Worm (Caenorhabditis elegans) whole organism, L4 larva: ENCODE data around the gene T28A11.20.
A peak's percentile ranks its signal among the peaks of the same experiment; 100 is the strongest.

Experiments used
- F26F4.8 ChIP-seq: fragments of 200-800 bp; sonication (Bioruptor generic); conservative IDR thresholded peaks from 2 replicates; pipeline ENCODE4 v1.3.6; 2022; ENCODE audit warnings: missing genetic modification characterization, missing compliant biosample characterization
- F37D6.2 ChIP-seq: sonication (generic microtip); optimal IDR thresholded peaks from 2 replicates; lab custom pipeline; 2016; ENCODE audit warnings: mild to moderate bottlenecking, missing genetic modification characterization, missing compliant biosample characterization
- Y105C5A.15 ChIP-seq: fragments of 200-800 bp; sonication (Bioruptor generic); IDR thresholded peaks from 2 replicates; pipeline ENCODE4 v1.3.6; 2022; ENCODE audit warnings: missing genetic modification characterization, missing compliant biosample characterization
- Y5F2A.4 ChIP-seq: fragments of 200-800 bp; sonication (Bioruptor generic); optimal IDR thresholded peaks from 2 replicates; lab custom pipeline; 2018; ENCODE audit warnings: mild to moderate bottlenecking, missing genetic modification characterization, missing compliant biosample characterization
- Y75B8A.6 ChIP-seq: fragments of 200-800 bp; sonication (Bioruptor generic); IDR thresholded peaks from 2 replicates; pipeline ENCODE4 v1.3.6; 2022; ENCODE audit warnings: missing genetic modification reagents, missing genetic modification characterization, missing compliant biosample characterization
- ZK337.2 ChIP-seq: fragments of 200-800 bp; sonication (Bioruptor generic); IDR thresholded peaks from 2 replicates; pipeline ENCODE4 v1.3.6; 2022; ENCODE audit warnings: missing genetic modification reagents, missing genetic modification characterization, missing compliant biosample characterization
- ZK546.5 ChIP-seq, 2 experiments: sonication (generic microtip); optimal IDR thresholded peaks; 2 replicates each; lab custom pipeline; 2017; ENCODE audit warnings: missing biosample characterization in 2 of 2, missing genetic modification characterization in 2 of 2
- aha-1 ChIP-seq: fragments of 150-350 bp; peaks from one replicate; lab custom pipeline; 2014; ENCODE audit warnings: missing biosample characterization, missing genetic modification characterization
- attf-4 ChIP-seq: sonication (generic microtip); optimal IDR thresholded peaks from 3 replicates; lab custom pipeline; 2017; ENCODE audit warnings: missing biosample characterization, missing genetic modification characterization
- ceh-28 ChIP-seq: fragments of 150-350 bp; optimal IDR thresholded peaks from 2 replicates; lab custom pipeline; 2014; ENCODE audit warnings: missing biosample characterization, missing genetic modification reagents, missing genetic modification characterization
- ceh-82 ChIP-seq: sonication (generic microtip); optimal IDR thresholded peaks from 2 replicates; lab custom pipeline; 2017; ENCODE audit warnings: missing biosample characterization, missing genetic modification characterization
- cey-2 ChIP-seq: sonication (generic microtip); optimal IDR thresholded peaks from 3 replicates; lab custom pipeline; 2017; ENCODE audit warnings: missing genetic modification characterization, mild to moderate bottlenecking, missing compliant biosample characterization, antibody characterized with exemption, borderline replicate concordance; ENCODE audit not compliant: insufficient read depth
- daf-16 ChIP-seq, 3 experiments: sonication (generic microtip); optimal IDR thresholded peaks; 2 replicates each; lab custom pipeline; 2016 to 2017; ENCODE audit warnings: missing genetic modification characterization in 3 of 3, missing genetic modification reagents in 3 of 3, mild to moderate bottlenecking in 2 of 3, missing compliant biosample characterization in 2 of 3, missing biosample characterization in 1 of 3, moderate library complexity in 1 of 3
- daf-8 ChIP-seq: fragments of 200-800 bp; sonication (Bioruptor generic); IDR thresholded peaks from 2 replicates; pipeline ENCODE4 v1.3.6; 2022; ENCODE audit warnings: missing genetic modification characterization, missing compliant biosample characterization
- dmd-6 ChIP-seq: fragments of 200-800 bp; sonication (Bioruptor generic); IDR thresholded peaks from 2 replicates; pipeline ENCODE4 v1.3.6; 2022; ENCODE audit warnings: missing genetic modification reagents, missing genetic modification characterization, missing compliant biosample characterization
- dve-1 ChIP-seq: sonication (generic microtip); optimal IDR thresholded peaks from 2 replicates; lab custom pipeline; 2017; ENCODE audit warnings: antibody characterized with exemption, mild to moderate bottlenecking, missing genetic modification characterization, missing compliant biosample characterization; ENCODE audit not compliant: insufficient read depth
- egl-27 ChIP-seq: sonication (generic microtip); optimal IDR thresholded peaks from 3 replicates; lab custom pipeline; 2017; ENCODE audit warnings: missing biosample characterization, missing genetic modification reagents, missing genetic modification characterization
- egl-43 ChIP-seq: fragments of 200-800 bp; sonication (Bioruptor generic); IDR thresholded peaks from 2 replicates; pipeline ENCODE4 v1.3.6; 2022; ENCODE audit warnings: missing genetic modification reagents, missing genetic modification characterization, missing compliant biosample characterization
- hlh-11 ChIP-seq: fragments of 200-800 bp; sonication (Bioruptor generic); optimal IDR thresholded peaks from 2 replicates; lab custom pipeline; 2018; ENCODE audit warnings: mild to moderate bottlenecking, missing genetic modification characterization, missing compliant biosample characterization
- jun-1 ChIP-seq: fragments of 150-350 bp; optimal IDR thresholded peaks from 2 replicates; lab custom pipeline; 2014; ENCODE audit warnings: missing biosample characterization, missing genetic modification reagents, missing genetic modification characterization
- lin-15B ChIP-seq: fragments of 150-350 bp; sonication (generic microtip); optimal IDR thresholded peaks from 3 replicates; lab custom pipeline; 2014; ENCODE audit warnings: missing biosample characterization, missing genetic modification characterization
- lin-39 ChIP-seq: fragments of 150-350 bp; optimal IDR thresholded peaks from 2 replicates; lab custom pipeline; 2014; ENCODE audit warnings: missing biosample characterization, missing genetic modification reagents, missing genetic modification characterization
- madf-5 ChIP-seq, 2 experiments: fragments of 200-800 bp; sonication (Bioruptor generic); IDR thresholded peaks; 2 replicates each; pipeline ENCODE4 v1.3.6; 2022; ENCODE audit warnings: missing compliant biosample characterization in 2 of 2, missing genetic modification characterization in 2 of 2
- madf-9 ChIP-seq: fragments of 200-800 bp; sonication (Bioruptor generic); conservative IDR thresholded peaks from 2 replicates; pipeline ENCODE4 v1.3.6; 2022; ENCODE audit warnings: missing genetic modification reagents, missing genetic modification characterization, missing compliant biosample characterization
- mxl-3 ChIP-seq: fragments of 200-800 bp; sonication (Bioruptor generic); optimal IDR thresholded peaks from 2 replicates; lab custom pipeline; 2018; ENCODE audit warnings: mild to moderate bottlenecking, missing genetic modification characterization, missing compliant biosample characterization
- nhr-102 ChIP-seq: sonication (generic microtip); optimal IDR thresholded peaks from 2 replicates; lab custom pipeline; 2016; ENCODE audit warnings: mild to moderate bottlenecking, missing genetic modification characterization, moderate library complexity, missing compliant biosample characterization
- nhr-237 ChIP-seq: sonication (generic microtip); optimal IDR thresholded peaks from 2 replicates; lab custom pipeline; 2017; ENCODE audit warnings: missing biosample characterization, missing genetic modification characterization
- nhr-28 ChIP-seq: fragments of 150-350 bp; optimal IDR thresholded peaks from 2 replicates; lab custom pipeline; 2014; ENCODE audit warnings: missing biosample characterization, missing genetic modification characterization
- nhr-41 ChIP-seq: fragments of 200-800 bp; sonication (Bioruptor generic); IDR thresholded peaks from 2 replicates; pipeline ENCODE4 v1.3.6; 2022; ENCODE audit warnings: missing genetic modification reagents, missing genetic modification characterization, missing compliant biosample characterization
- nhr-48 ChIP-seq: sonication (generic microtip); optimal IDR thresholded peaks from 2 replicates; lab custom pipeline; 2016; ENCODE audit warnings: mild to moderate bottlenecking, missing genetic modification characterization, missing compliant biosample characterization
- nhr-77 ChIP-seq: fragments of 150-350 bp; optimal IDR thresholded peaks from 2 replicates; lab custom pipeline; 2014; ENCODE audit warnings: missing biosample characterization, missing genetic modification characterization
- pha-4 ChIP-seq, 2 experiments: fragments of 150-350 bp in 1 of 2; fragments of 200-800 bp in 1 of 2; sonication (Bioruptor generic) in 1 of 2; IDR thresholded peaks in 1 of 2; optimal IDR thresholded peaks in 1 of 2; 2 replicates each; pipeline versions ENCODE4 v1.3.6 to Lab custom; 2014 to 2022; ENCODE audit warnings: missing genetic modification characterization in 2 of 2, missing genetic modification reagents in 2 of 2, missing biosample characterization in 1 of 2, missing compliant biosample characterization in 1 of 2
- snpc-4 ChIP-seq: fragments of 150-350 bp; optimal IDR thresholded peaks from 2 replicates; lab custom pipeline; 2014; ENCODE audit warnings: missing biosample characterization, missing genetic modification characterization
- tra-1 ChIP-seq: fragments of 200-800 bp; sonication (Bioruptor generic); IDR thresholded peaks from 2 replicates; pipeline ENCODE4 v1.3.6; 2022; ENCODE audit warnings: missing genetic modification reagents, missing genetic modification characterization, missing compliant biosample characterization
- unc-130 ChIP-seq: sonication (generic microtip); optimal IDR thresholded peaks from 2 replicates; lab custom pipeline; 2016; ENCODE audit warnings: missing genetic modification reagents, missing genetic modification characterization, missing compliant biosample characterization
- unc-39 ChIP-seq: sonication (generic microtip); optimal IDR thresholded peaks from 2 replicates; lab custom pipeline; 2017; ENCODE audit warnings: missing biosample characterization, missing genetic modification characterization
- unc-62 ChIP-seq, 3 experiments: fragments of 150-350 bp in 1 of 3; sonication (generic microtip); optimal IDR thresholded peaks in 2 of 3; peaks in 1 of 3; 1 replicate in 1 of 3; 2 replicates in 2 of 3; lab custom pipeline; 2014 to 2017; ENCODE audit warnings: missing biosample characterization in 3 of 3, missing genetic modification characterization in 3 of 3, missing genetic modification reagents in 3 of 3, missing genotype in 1 of 3
- vab-7 ChIP-seq: fragments of 200-800 bp; sonication (Bioruptor generic); IDR thresholded peaks from 2 replicates; pipeline ENCODE4 v1.3.6; 2022; ENCODE audit warnings: missing genetic modification reagents, missing genetic modification characterization, missing compliant biosample characterization
- zip-2 ChIP-seq: fragments of 150-350 bp; optimal IDR thresholded peaks from 2 replicates; lab custom pipeline; 2014; ENCODE audit warnings: missing biosample characterization, missing genetic modification characterization
- ztf-11 ChIP-seq: fragments of 150-350 bp; optimal IDR thresholded peaks from 2 replicates; lab custom pipeline; 2014; ENCODE audit warnings: missing biosample characterization, missing genetic modification characterization
- ztf-7 ChIP-seq: fragments of 150-350 bp; optimal IDR thresholded peaks from 2 replicates; lab custom pipeline; 2014; ENCODE audit warnings: missing biosample characterization, missing genetic modification characterization

Gene T28A11.20

ce11 chrV:3284629-3285028 is 11.6 kb upstream of the T28A11.20 start, which contains the start of gene F35F10.5:
F35F10.5 (plus strand) TSS chrV:3284929.
- no peak for TF ChIP-seq pha-4 (GFP tag; IDR thresholded peaks at IDR 0.05; lab: Robert Waterston, UW)
- no peak for TF ChIP-seq pha-4 (tag; optimal IDR thresholded peaks at IDR 0.05; lab: Kevin White, UChicago)
- peak in 1 of 2 experiments; percentile 25 for TF ChIP-seq unc-62 (GFP tag; optimal IDR thresholded peaks at IDR 0.05 in 1 of 2; lab: Kevin White, UChicago)
- no peak for TF ChIP-seq unc-62 (tag; optimal IDR thresholded peaks at IDR 0.05; lab: Kevin White, UChicago)
- no peak for TF ChIP-seq ztf-11 (tag; lab: Kevin White, UChicago)
- TF ChIP-seq ZK337.2, result 0 out of 2 replicates have a peak, but pooled peaks have one; percentile 24
- TF ChIP-seq aha-1 (tag; lab: Kevin White, UChicago), result peak; percentile 49

DNA sequence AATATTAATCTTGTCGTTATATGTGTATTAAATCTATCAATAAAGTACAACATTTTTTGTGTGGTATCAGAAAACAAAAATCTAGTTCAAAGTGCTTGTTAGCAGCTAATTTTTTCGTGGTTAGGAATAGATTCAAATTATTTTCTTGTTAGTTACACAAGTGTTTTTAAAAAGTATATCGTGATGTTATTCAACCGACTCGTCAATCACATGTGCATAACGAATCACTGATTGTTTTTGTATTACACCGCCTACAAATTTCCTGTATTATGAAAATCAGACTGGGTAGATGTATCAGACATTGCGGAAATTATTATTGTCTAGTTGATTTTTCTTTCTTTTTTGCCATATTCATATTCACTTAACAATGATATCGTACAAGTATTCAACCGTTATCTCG is 9.9 kb upstream of the T28A11.20 start, which contains the start of gene str-64:
Gene str-64, plus strand, starts transcription at position 301 of the 400 bp plus-strand sequence.
- peak; percentile 18 for TF ChIP-seq aha-1 (tag; lab: Kevin White, UChicago)
- TF ChIP-seq snpc-4 (tag; lab: Kevin White, UChicago), result no peak
- TF ChIP-seq jun-1 (tag; lab: Kevin White, UChicago), result no peak
- no peak for TF ChIP-seq vab-7 (GFP tag; lab: Robert Waterston, UW)
- TF ChIP-seq dve-1 (tag; lab: Kevin White, UChicago), result no peak
- TF ChIP-seq unc-62 (GFP tag; optimal IDR thresholded peaks at IDR 0.05 in 1 of 2; lab: Kevin White, UChicago), result peak in 1 of 2 experiments; percentile 73
- no peak for TF ChIP-seq unc-62 (tag; optimal IDR thresholded peaks at IDR 0.05; lab: Kevin White, UChicago)

- TF ChIP-seq cey-2 (tag; lab: Kevin White, UChicago) (no peak), mxl-3 (GFP tag; lab: Kevin White, UChicago) (no peak), nhr-77 (tag; lab: Kevin White, UChicago) (no peak), daf-16 (GFP tag; optimal IDR thresholded peaks at IDR 0.05; lab: Kevin White, UChicago) (peak in 1 of 2 experiments; percentile 33), daf-16 (tag; optimal IDR thresholded peaks at IDR 0.05; lab: Kevin White, UChicago) (no peak), lin-39 (no peak), madf-5 (GFP tag; IDR thresholded peaks at IDR 0.05; lab: Robert Waterston, UW) (no peak), ZK546.5 (tag; optimal IDR thresholded peaks at IDR 0.05; lab: Kevin White, UChicago) (no peak), egl-27 (tag; lab: Kevin White, UChicago) (no peak)
Measured at ce11 chrV:3281523-3281922, 8.5 kb upstream of the T28A11.20 start, which contains the start of gene T28A11.25. T28A11.25 (plus strand) TSS chrV:3281823.

DNA sequence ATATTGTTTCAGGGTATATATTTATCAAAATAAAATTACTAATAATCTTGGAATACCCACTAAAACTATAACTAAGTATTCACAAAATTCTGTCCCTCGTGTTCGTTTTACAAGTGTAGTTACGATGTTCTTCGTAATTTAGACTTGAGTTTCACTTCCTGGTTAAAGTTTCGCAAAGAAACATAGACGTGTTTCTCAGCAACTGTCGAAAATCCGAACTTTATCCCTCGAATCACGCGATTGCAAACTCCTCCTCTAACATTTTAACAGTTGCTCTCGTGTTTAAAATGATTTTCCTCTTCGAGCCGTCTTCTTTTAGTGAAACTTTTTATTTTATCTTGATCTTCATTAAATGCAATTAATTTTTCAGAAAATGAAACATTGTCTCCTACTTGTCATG is 7.0 kb upstream of the T28A11.20 start, which contains the start of gene T28A11.2:
Gene T28A11.2, plus strand, starts transcription at position 371 of the 400 bp plus-strand sequence.
- TF ChIP-seq hlh-11 (tag; lab: Kevin White, UChicago) (peak; percentile 26), ztf-7 (no peak)

DNA sequence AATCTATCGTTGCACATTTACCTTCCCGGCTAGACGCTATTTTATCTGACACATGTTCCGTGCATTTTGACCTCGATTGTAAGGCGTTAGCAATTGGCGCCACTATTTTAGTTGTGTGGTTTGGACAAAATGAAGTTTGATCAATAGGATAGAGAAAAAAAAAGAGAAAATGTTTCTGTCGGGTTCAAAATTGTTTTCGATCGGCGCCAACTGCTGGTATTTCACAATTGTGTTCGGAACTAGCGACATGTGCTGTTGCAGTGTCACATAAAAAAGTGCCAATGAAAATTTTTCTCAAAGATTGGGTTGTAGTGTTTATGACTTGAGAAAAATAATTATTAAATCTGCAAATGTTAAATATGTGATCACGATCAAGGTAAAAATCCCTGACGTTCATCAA is 6.1 kb upstream of the T28A11.20 start:
- TF ChIP-seq daf-8 (GFP tag; lab: Robert Waterston, UW) (no peak), cey-2 (tag; lab: Kevin White, UChicago) (no peak), unc-39 (no peak), Y5F2A.4 (GFP tag; lab: Kevin White, UChicago) (no peak), F26F4.8 (GFP tag; lab: Robert Waterston, UW) (no peak), nhr-237 (tag; lab: Kevin White, UChicago) (no peak), nhr-48 (tag; lab: Kevin White, UChicago) (no peak), nhr-41 (GFP tag; lab: Robert Waterston, UW) (no peak), unc-130 (GFP tag; lab: Kevin White, UChicago) (no peak), madf-9 (no peak), Y105C5A.15 (GFP tag; lab: Robert Waterston, UW) (no peak), nhr-28 (tag; lab: Kevin White, UChicago) (peak; percentile 10), nhr-102 (tag; lab: Kevin White, UChicago) (no peak), zip-2 (tag; lab: Kevin White, UChicago) (no peak), ceh-82 (tag; lab: Kevin White, UChicago) (no peak), Y75B8A.6 (GFP tag; lab: Robert Waterston, UW) (no peak), egl-43 (no peak), F37D6.2 (no peak), hlh-11 (tag; lab: Kevin White, UChicago) (peak; percentile 54), attf-4 (tag; lab: Kevin White, UChicago) (no peak), unc-62 (GFP tag; optimal IDR thresholded peaks at IDR 0.05 in 1 of 2; lab: Kevin White, UChicago) (no peak), unc-62 (tag; optimal IDR thresholded peaks at IDR 0.05; lab: Kevin White, UChicago) (no peak), tra-1 (no peak), jun-1 (tag; lab: Kevin White, UChicago) (no peak), aha-1 (tag; lab: Kevin White, UChicago) (peak; percentile 35), lin-15B (no peak), dmd-6 (GFP tag; lab: Robert Waterston, UW) (peak; percentile 40), ceh-28 (tag; lab: Kevin White, UChicago) (no peak)
